Worm (Caenorhabditis elegans) whole organism, L4 larva: Measurements from ENCODE around the gene memo-1.

Source experiments
- F44E2.7 ChIP-seq: fragments of 200-800 bp; sonication (Bioruptor generic); IDR thresholded peaks from 2 replicates; pipeline ENCODE4 v2.1.2; 2022; ENCODE audit warnings: missing genetic modification characterization, missing compliant biosample characterization
- F49E8.2 ChIP-seq: sonication (generic microtip); optimal IDR thresholded peaks from 2 replicates; lab custom pipeline; 2016; ENCODE audit warnings: missing compliant biosample characterization, mild to moderate bottlenecking, missing genetic modification characterization, borderline replicate concordance
- R02D3.7 ChIP-seq: fragments of 150-350 bp; sonication (generic microtip); optimal IDR thresholded peaks from 3 replicates; lab custom pipeline; 2014; ENCODE audit warnings: missing biosample characterization, missing genetic modification characterization
- T20F7.1 ChIP-seq: fragments of 200-800 bp; sonication (Bioruptor generic); optimal IDR thresholded peaks from 2 replicates; lab custom pipeline; 2018; ENCODE audit warnings: mild to moderate bottlenecking, missing genetic modification characterization, missing compliant biosample characterization
- T26A8.4 ChIP-seq: fragments of 200-800 bp; sonication (Bioruptor generic); IDR thresholded peaks from 2 replicates; pipeline ENCODE4 v1.3.6; 2022; ENCODE audit warnings: missing genetic modification characterization, missing compliant biosample characterization
- arid-1 ChIP-seq: fragments of 200-800 bp; sonication (Bioruptor generic); conservative IDR thresholded peaks from 2 replicates; pipeline ENCODE4 v1.3.6; 2022; ENCODE audit warnings: missing genetic modification reagents, missing genetic modification characterization, missing compliant biosample characterization
- ceh-28 ChIP-seq: fragments of 150-350 bp; optimal IDR thresholded peaks from 2 replicates; lab custom pipeline; 2014; ENCODE audit warnings: missing biosample characterization, missing genetic modification reagents, missing genetic modification characterization
- ceh-44 ChIP-seq: fragments of 200-800 bp; sonication (Bioruptor generic); IDR thresholded peaks from 2 replicates; pipeline ENCODE4 v1.3.6; 2022; ENCODE audit warnings: missing genetic modification reagents, missing genetic modification characterization, missing compliant biosample characterization
- cey-2 ChIP-seq: sonication (generic microtip); optimal IDR thresholded peaks from 3 replicates; lab custom pipeline; 2017; ENCODE audit warnings: missing genetic modification characterization, mild to moderate bottlenecking, missing compliant biosample characterization, antibody characterized with exemption, borderline replicate concordance; ENCODE audit not compliant: insufficient read depth
- daf-16 ChIP-seq, 3 experiments: sonication (generic microtip); optimal IDR thresholded peaks; 2 replicates each; lab custom pipeline; 2016 to 2017; ENCODE audit warnings: missing genetic modification characterization in 3 of 3, missing genetic modification reagents in 3 of 3, mild to moderate bottlenecking in 2 of 3, missing compliant biosample characterization in 2 of 3, missing biosample characterization in 1 of 3, moderate library complexity in 1 of 3
- daf-19 ChIP-seq: fragments of 200-800 bp; sonication (Bioruptor generic); conservative IDR thresholded peaks from 2 replicates; pipeline ENCODE4 v1.3.6; 2022; ENCODE audit warnings: missing genetic modification characterization, missing compliant biosample characterization
- daf-8 ChIP-seq: fragments of 200-800 bp; sonication (Bioruptor generic); IDR thresholded peaks from 2 replicates; pipeline ENCODE4 v1.3.6; 2022; ENCODE audit warnings: missing genetic modification characterization, missing compliant biosample characterization
- dmd-9 ChIP-seq: fragments of 200-800 bp; sonication (Bioruptor generic); IDR thresholded peaks from 2 replicates; pipeline ENCODE4 v1.3.6; 2022; ENCODE audit warnings: missing genetic modification reagents, missing genetic modification characterization, missing compliant biosample characterization
- hmg-1.1 ChIP-seq: fragments of 200-800 bp; sonication (Bioruptor generic); IDR thresholded peaks from 2 replicates; pipeline ENCODE4 v1.3.6; 2022; ENCODE audit warnings: missing genetic modification reagents, missing genetic modification characterization, missing compliant biosample characterization
- jun-1 ChIP-seq: fragments of 150-350 bp; optimal IDR thresholded peaks from 2 replicates; lab custom pipeline; 2014; ENCODE audit warnings: missing biosample characterization, missing genetic modification reagents, missing genetic modification characterization
- lim-7 ChIP-seq: fragments of 200-800 bp; sonication (Bioruptor generic); IDR thresholded peaks from 2 replicates; pipeline ENCODE4 v1.3.6; 2022; ENCODE audit warnings: missing genetic modification characterization, missing compliant biosample characterization
- lin-13 ChIP-seq: fragments of 150-350 bp; optimal IDR thresholded peaks from 2 replicates; lab custom pipeline; 2014; ENCODE audit warnings: missing biosample characterization, missing genetic modification reagents, missing genetic modification characterization
- lin-38 ChIP-seq: fragments of 200-800 bp; sonication (Bioruptor generic); IDR thresholded peaks from 2 replicates; pipeline ENCODE4 v1.3.6; 2022; ENCODE audit warnings: missing genetic modification reagents, missing genetic modification characterization, missing compliant biosample characterization
- lsy-2 ChIP-seq, 2 experiments: fragments of 150-350 bp in 1 of 2; sonication (generic microtip) in 1 of 2; optimal IDR thresholded peaks; 2 replicates each; lab custom pipeline; 2014 to 2017; ENCODE audit warnings: missing biosample characterization in 2 of 2, missing genetic modification characterization in 2 of 2
- madf-9 ChIP-seq: fragments of 200-800 bp; sonication (Bioruptor generic); conservative IDR thresholded peaks from 2 replicates; pipeline ENCODE4 v1.3.6; 2022; ENCODE audit warnings: missing genetic modification reagents, missing genetic modification characterization, missing compliant biosample characterization
- mdl-1 ChIP-seq, 2 experiments: fragments of 150-350 bp in 1 of 2; sonication (generic microtip) in 1 of 2; optimal IDR thresholded peaks; 2 replicates each; lab custom pipeline; 2014 to 2017; ENCODE audit warnings: missing biosample characterization in 2 of 2, missing genetic modification characterization in 2 of 2
- mep-1 ChIP-seq: fragments of 150-350 bp; sonication (generic microtip); optimal IDR thresholded peaks from 3 replicates; lab custom pipeline; 2014; ENCODE audit warnings: missing biosample characterization, missing genetic modification characterization
- mes-2 ChIP-seq: sonication (generic microtip); optimal IDR thresholded peaks from 2 replicates; lab custom pipeline; 2016; ENCODE audit warnings: missing genotype, mild to moderate bottlenecking, missing genetic modification characterization, missing compliant biosample characterization; ENCODE audit not compliant: poor library complexity, severe bottlenecking
- mxl-3 ChIP-seq: fragments of 200-800 bp; sonication (Bioruptor generic); optimal IDR thresholded peaks from 2 replicates; lab custom pipeline; 2018; ENCODE audit warnings: mild to moderate bottlenecking, missing genetic modification characterization, missing compliant biosample characterization
- nhr-102 ChIP-seq: sonication (generic microtip); optimal IDR thresholded peaks from 2 replicates; lab custom pipeline; 2016; ENCODE audit warnings: mild to moderate bottlenecking, missing genetic modification characterization, moderate library complexity, missing compliant biosample characterization
- nhr-11 ChIP-seq: fragments of 150-350 bp; optimal IDR thresholded peaks from 2 replicates; lab custom pipeline; 2014; ENCODE audit warnings: missing biosample characterization, missing genetic modification characterization
- nhr-237 ChIP-seq: sonication (generic microtip); optimal IDR thresholded peaks from 2 replicates; lab custom pipeline; 2017; ENCODE audit warnings: missing biosample characterization, missing genetic modification characterization
- nhr-25 ChIP-seq: sonication (generic microtip); optimal IDR thresholded peaks from 2 replicates; lab custom pipeline; 2017; ENCODE audit warnings: missing genetic modification characterization, mild to moderate bottlenecking, missing compliant biosample characterization, antibody characterized with exemption, moderate library complexity, borderline replicate concordance; ENCODE audit not compliant: insufficient read depth
- nhr-42 ChIP-seq: fragments of 200-800 bp; sonication (Bioruptor generic); IDR thresholded peaks from 2 replicates; pipeline ENCODE4 v1.3.6; 2022; ENCODE audit warnings: missing genetic modification characterization, missing compliant biosample characterization
- nhr-6 ChIP-seq: fragments of 150-350 bp; optimal IDR thresholded peaks from 2 replicates; lab custom pipeline; 2014; ENCODE audit warnings: missing biosample characterization, missing genetic modification characterization
- pha-4 ChIP-seq, 2 experiments: fragments of 150-350 bp in 1 of 2; fragments of 200-800 bp in 1 of 2; sonication (Bioruptor generic) in 1 of 2; IDR thresholded peaks in 1 of 2; optimal IDR thresholded peaks in 1 of 2; 2 replicates each; pipeline versions ENCODE4 v1.3.6 to Lab custom; 2014 to 2022; ENCODE audit warnings: missing genetic modification characterization in 2 of 2, missing genetic modification reagents in 2 of 2, missing biosample characterization in 1 of 2, missing compliant biosample characterization in 1 of 2
- saeg-2 ChIP-seq: fragments of 200-800 bp; sonication (Bioruptor generic); IDR thresholded peaks from 2 replicates; pipeline ENCODE4 v1.3.6; 2022; ENCODE audit warnings: missing genetic modification reagents, missing genetic modification characterization, missing compliant biosample characterization
- sdz-12 ChIP-seq: fragments of 200-800 bp; sonication (Bioruptor generic); optimal IDR thresholded peaks from 2 replicates; lab custom pipeline; 2018; ENCODE audit warnings: mild to moderate bottlenecking, missing genetic modification characterization, missing compliant biosample characterization
- snpc-4 ChIP-seq: fragments of 150-350 bp; optimal IDR thresholded peaks from 2 replicates; lab custom pipeline; 2014; ENCODE audit warnings: missing biosample characterization, missing genetic modification characterization
- spr-3 ChIP-seq: fragments of 200-800 bp; sonication (Bioruptor generic); optimal IDR thresholded peaks from 2 replicates; lab custom pipeline; 2018; ENCODE audit warnings: mild to moderate bottlenecking, missing genetic modification characterization, missing compliant biosample characterization
- unc-130 ChIP-seq: sonication (generic microtip); optimal IDR thresholded peaks from 2 replicates; lab custom pipeline; 2016; ENCODE audit warnings: missing genetic modification reagents, missing genetic modification characterization, missing compliant biosample characterization
- unc-39 ChIP-seq: sonication (generic microtip); optimal IDR thresholded peaks from 2 replicates; lab custom pipeline; 2017; ENCODE audit warnings: missing biosample characterization, missing genetic modification characterization
- ztf-11 ChIP-seq: fragments of 150-350 bp; optimal IDR thresholded peaks from 2 replicates; lab custom pipeline; 2014; ENCODE audit warnings: missing biosample characterization, missing genetic modification characterization

memo-1 gene

ce11 chrV:7854603-7855002, 7.6 kb upstream of the memo-1 start, which contains the start of the genes C37C3.9 and C37C3.18 (continued):
- peak; percentile 78 for TF ChIP-seq lin-13 (GFP tag; lab: Kevin White, UChicago)
- TF ChIP-seq ceh-44 (GFP tag; lab: Robert Waterston, UW), result no peak
- TF ChIP-seq lin-38 (GFP tag; lab: Robert Waterston, UW), result peak; percentile 58
- TF ChIP-seq hmg-1.1 (GFP tag; lab: Robert Waterston, UW), result peak; percentile 90
- peak; percentile 60 for TF ChIP-seq nhr-102 (tag; lab: Kevin White, UChicago)
- peak; percentile 84 for TF ChIP-seq mxl-3 (GFP tag; lab: Kevin White, UChicago)
- TF ChIP-seq lim-7 (GFP tag; lab: Robert Waterston, UW), result no peak
- TF ChIP-seq sdz-12 (GFP tag; lab: Kevin White, UChicago), result no peak
- TF ChIP-seq F49E8.2 (tag; lab: Kevin White, UChicago), result no peak
- peak; percentile 72 for TF ChIP-seq snpc-4 (tag; lab: Kevin White, UChicago)
- TF ChIP-seq unc-39 (tag; lab: Kevin White, UChicago), result no peak
- TF ChIP-seq daf-8, result no peak
- peak; percentile 77 for TF ChIP-seq jun-1 (tag; lab: Kevin White, UChicago)
- TF ChIP-seq cey-2 (tag; lab: Kevin White, UChicago), result no peak
- no peak for TF ChIP-seq R02D3.7
- TF ChIP-seq daf-19, result no peak
- TF ChIP-seq nhr-6 (tag; lab: Kevin White, UChicago), result peak; percentile 60
- TF ChIP-seq mep-1, result peak; percentile 78
- TF ChIP-seq daf-16 (GFP tag; optimal IDR thresholded peaks at IDR 0.05; lab: Kevin White, UChicago), result no peak
- peak; percentile 77 for TF ChIP-seq daf-16 (tag; optimal IDR thresholded peaks at IDR 0.05; lab: Kevin White, UChicago)
- no peak for TF ChIP-seq saeg-2
- TF ChIP-seq nhr-42, result peak; percentile 35; the same call in 1 of the 2 replicates
- peak; percentile 53 for TF ChIP-seq T20F7.1 (GFP tag; lab: Kevin White, UChicago)
- TF ChIP-seq mdl-1 (tag; optimal IDR thresholded peaks at IDR 0.05; lab: Kevin White, UChicago), result peak; percentile 63 to 78
- TF ChIP-seq nhr-11 (tag; lab: Kevin White, UChicago), result peak; percentile 77
- TF ChIP-seq T26A8.4 (GFP tag; lab: Robert Waterston, UW), result peak; percentile 68
- TF ChIP-seq dmd-9 (GFP tag; lab: Robert Waterston, UW), result 0 out of 2 replicates have a peak, but pooled peaks have one; percentile 30

ce11 chrV:7853900-7854299, 6.9 kb upstream of the memo-1 start:
- no peak for TF ChIP-seq unc-39 (tag; lab: Kevin White, UChicago)
- TF ChIP-seq unc-130 (GFP tag; lab: Kevin White, UChicago), result no peak
- TF ChIP-seq nhr-237 (tag; lab: Kevin White, UChicago), result no peak
- TF ChIP-seq saeg-2, result no peak
- no peak for TF ChIP-seq nhr-25
- no peak for TF ChIP-seq T20F7.1 (GFP tag; lab: Kevin White, UChicago)
- TF ChIP-seq mep-1, result no peak
- TF ChIP-seq pha-4 (GFP tag; IDR thresholded peaks at IDR 0.05; lab: Robert Waterston, UW), result no peak
- no peak for TF ChIP-seq pha-4 (tag; optimal IDR thresholded peaks at IDR 0.05; lab: Kevin White, UChicago)
- no peak for TF ChIP-seq T26A8.4 (GFP tag; lab: Robert Waterston, UW)
- TF ChIP-seq nhr-11 (tag; lab: Kevin White, UChicago), result no peak
- peak in 1 of 2 experiments; percentile 27 for TF ChIP-seq lsy-2 (tag; optimal IDR thresholded peaks at IDR 0.05; lab: Kevin White, UChicago)
- no peak for TF ChIP-seq ceh-28
- 0 out of 2 replicates have a peak, but pooled peaks have one; percentile 34 for TF ChIP-seq hmg-1.1 (GFP tag; lab: Robert Waterston, UW)
- 0 out of 2 replicates have a peak, but pooled peaks have one; percentile 22 for TF ChIP-seq lin-38 (GFP tag; lab: Robert Waterston, UW)
- no peak for TF ChIP-seq madf-9 (GFP tag; lab: Robert Waterston, UW)
- TF ChIP-seq ztf-11, result no peak
- peak; percentile 52 for TF ChIP-seq nhr-6 (tag; lab: Kevin White, UChicago)
- peak; percentile 24 for TF ChIP-seq mes-2
- TF ChIP-seq daf-16 (GFP tag; optimal IDR thresholded peaks at IDR 0.05; lab: Kevin White, UChicago), result no peak
- peak; percentile 25 for TF ChIP-seq daf-16 (tag; optimal IDR thresholded peaks at IDR 0.05; lab: Kevin White, UChicago)
- no peak for TF ChIP-seq spr-3 (GFP tag; lab: Kevin White, UChicago)
- TF ChIP-seq F44E2.7 (GFP tag; lab: Robert Waterston, UW), result no peak
- no peak for TF ChIP-seq arid-1 (GFP tag; lab: Robert Waterston, UW)
